Worm (Caenorhabditis elegans) whole organism, young adult: Measurements from ENCODE around the gene F13B12.4.

Source experiments
- D2030.7 ChIP-seq: fragments of 200-800 bp; sonication (Bioruptor generic); IDR thresholded peaks from 2 replicates; pipeline ENCODE4 v1.3.6; 2022; ENCODE audit warnings: missing genetic modification reagents, missing genetic modification characterization, missing compliant biosample characterization
- ama-1 ChIP-seq, 3 experiments: fragments of 150-350 bp in 1 of 3; sonication (generic microtip) in 2 of 3; optimal IDR thresholded peaks; 2 replicates each; lab custom pipeline; 2014 to 2018; ENCODE audit warnings: missing biosample characterization in 2 of 3, missing genetic modification characterization in 2 of 3, missing genetic modification reagents in 2 of 3
- egl-18 ChIP-seq: fragments of 200-800 bp; sonication (Bioruptor generic); IDR thresholded peaks from 2 replicates; pipeline ENCODE4 v1.3.6; 2022; ENCODE audit warnings: missing genetic modification reagents, missing genetic modification characterization, missing compliant biosample characterization
- nfya-1 ChIP-seq: sonication (generic microtip); optimal IDR thresholded peaks from 2 replicates; lab custom pipeline; 2017; ENCODE audit warnings: antibody characterized with exemption, missing compliant biosample characterization, missing genetic modification characterization, borderline replicate concordance; ENCODE audit not compliant: insufficient read depth
- nfya-2 ChIP-seq: fragments of 200-800 bp; sonication (Bioruptor generic); IDR thresholded peaks from 2 replicates; pipeline ENCODE4 v1.3.6; 2022; ENCODE audit warnings: missing genetic modification reagents, missing genetic modification characterization, missing compliant biosample characterization
- nhr-120 ChIP-seq: fragments of 200-800 bp; sonication (Bioruptor generic); IDR thresholded peaks from 2 replicates; pipeline ENCODE4 v1.3.6; 2022; ENCODE audit warnings: missing genetic modification characterization, missing compliant biosample characterization

DNA sequence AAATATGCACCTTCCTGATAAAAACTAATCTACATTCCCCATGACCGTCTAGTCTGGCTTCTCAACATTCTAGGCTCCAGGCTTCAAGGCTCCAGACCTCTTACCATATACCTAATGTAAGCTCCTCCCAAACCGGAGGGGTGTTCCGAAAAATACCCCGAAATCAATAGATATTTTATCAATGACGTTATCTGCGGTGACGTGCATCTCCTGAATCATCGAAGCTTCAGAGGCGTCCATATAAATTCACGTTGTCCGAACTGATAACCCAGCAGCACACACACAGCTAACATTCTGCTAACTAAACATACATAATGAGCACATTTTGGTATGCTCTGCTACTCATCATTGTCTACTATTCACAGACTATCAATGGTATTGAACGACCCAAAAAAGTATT, 19.8 kb upstream of the F13B12.4 start, which contains the start of gene ugt-44:
- TF ChIP-seq nhr-120 (no peak), nfya-1 (tag; lab: Kevin White, UChicago) (no peak), D2030.7 (GFP tag; lab: Robert Waterston, UW) (no peak), egl-18 (no peak), nfya-2 (GFP tag; lab: Robert Waterston, UW) (no peak), ama-1 (optimal IDR thresholded peaks at IDR 0.05; lab: Kevin White, UChicago) (no peak), ama-1 (GFP tag; optimal IDR thresholded peaks at IDR 0.05; lab: Kevin White, UChicago) (no peak)
